Fruit fly (Drosophila melanogaster) whole organism, embryonic: ENCODE data around the gene CheA29a.
A peak's percentile ranks its signal among the peaks of the same experiment; 100 is the strongest.

Experiments
- BEAF-32 ChIP-seq: fragments of 200-800 bp; sonication (Bioruptor generic); optimal IDR thresholded peaks from 3 replicates; lab custom pipeline; 2017; ENCODE audit warnings: missing biosample characterization, missing genetic modification characterization, mild to moderate bottlenecking, moderate library complexity, missing genetic modification reagents
- CG1024 ChIP-seq: fragments of 200-800 bp; sonication (Bioruptor generic); IDR thresholded peaks from 2 replicates; pipeline ENCODE4 v1.3.6; 2022; ENCODE audit warnings: missing biosample characterization, missing genetic modification characterization
- CG10267 ChIP-seq: fragments of 200-800 bp; sonication (Bioruptor generic); optimal IDR thresholded peaks from 2 replicates; lab custom pipeline; 2018; ENCODE audit warnings: missing biosample characterization, mild to moderate bottlenecking, missing genetic modification characterization, moderate library complexity
- CG10431 ChIP-seq: fragments of 200-800 bp; sonication (Bioruptor generic); optimal IDR thresholded peaks from 3 replicates; lab custom pipeline; 2018; ENCODE audit warnings: missing biosample characterization, mild to moderate bottlenecking, missing genetic modification characterization
- CG11456 ChIP-seq: fragments of 200-800 bp; sonication (Bioruptor generic); IDR thresholded peaks from 3 replicates; pipeline ENCODE4 v1.3.6; 2022; ENCODE audit warnings: missing biosample characterization, missing genetic modification characterization
- CG1233 ChIP-seq: fragments of 200-800 bp; sonication (Bioruptor generic); optimal IDR thresholded peaks from 4 replicates; lab custom pipeline; 2018; ENCODE audit warnings: missing biosample characterization, mild to moderate bottlenecking, missing genetic modification characterization
- CG13287 ChIP-seq: fragments of 200-800 bp; sonication (Bioruptor generic); IDR thresholded peaks from 2 replicates; pipeline ENCODE4 v1.3.6; 2022; ENCODE audit warnings: missing biosample characterization, missing genetic modification characterization; ENCODE audit not compliant: partially characterized antibody
- CG1529 ChIP-seq: fragments of 200-800 bp; sonication (Bioruptor generic); optimal IDR thresholded peaks from 3 replicates; lab custom pipeline; 2018; ENCODE audit warnings: missing biosample characterization, missing genetic modification characterization
- CG15479 ChIP-seq: fragments of 200-800 bp; sonication (Bioruptor generic); optimal IDR thresholded peaks from 3 replicates; lab custom pipeline; 2019; ENCODE audit warnings: missing biosample characterization, mild to moderate bottlenecking, missing genetic modification characterization, moderate library complexity
- CG17186 ChIP-seq: fragments of 200-800 bp; sonication (Bioruptor generic); optimal IDR thresholded peaks from 3 replicates; lab custom pipeline; 2017; ENCODE audit warnings: missing biosample characterization, missing genetic modification reagents, missing genetic modification characterization
- CG2116 ChIP-seq: fragments of 200-800 bp; sonication (Bioruptor generic); optimal IDR thresholded peaks from 3 replicates; lab custom pipeline; 2018; ENCODE audit warnings: missing biosample characterization, mild to moderate bottlenecking, missing genetic modification characterization
- CG30020 ChIP-seq: fragments of 200-800 bp; optimal IDR thresholded peaks from 2 replicates; lab custom pipeline; 2019; ENCODE audit warnings: missing biosample characterization, mild to moderate bottlenecking, missing genetic modification characterization, moderate library complexity
- CG32772 ChIP-seq: fragments of 200-800 bp; sonication (Bioruptor generic); IDR thresholded peaks from 2 replicates; pipeline ENCODE4 v1.3.6; 2022; ENCODE audit warnings: missing biosample characterization, missing genetic modification characterization
- CG34224 ChIP-seq: fragments of 200-800 bp; sonication (Bioruptor generic); IDR thresholded peaks from 3 replicates; pipeline ENCODE4 v1.3.6; 2022; ENCODE audit warnings: missing biosample characterization, missing genetic modification characterization; ENCODE audit not compliant: partially characterized antibody
- CG3995 ChIP-seq: fragments of 200-800 bp; sonication (Bioruptor generic); optimal IDR thresholded peaks from 3 replicates; lab custom pipeline; 2016; ENCODE audit warnings: missing biosample characterization, missing genetic modification characterization
- CG4282 ChIP-seq: fragments of 200-800 bp; sonication (Bioruptor generic); optimal IDR thresholded peaks from 2 replicates; lab custom pipeline; 2016; ENCODE audit warnings: missing biosample characterization, missing genetic modification characterization
- CG4360 ChIP-seq: fragments of 200-800 bp; sonication (Bioruptor generic); IDR thresholded peaks from 2 replicates; pipeline ENCODE4 v1.3.6; 2022; ENCODE audit warnings: missing biosample characterization, missing genetic modification characterization
- CG6791 ChIP-seq: fragments of 200-800 bp; sonication (Bioruptor generic); IDR thresholded peaks from 3 replicates; pipeline ENCODE4 v1.3.6; 2022; ENCODE audit warnings: missing biosample characterization, missing genetic modification characterization; ENCODE audit not compliant: partially characterized antibody
- CG7928 ChIP-seq: fragments of 200-800 bp; sonication (Bioruptor generic); optimal IDR thresholded peaks from 2 replicates; lab custom pipeline; 2017; ENCODE audit warnings: missing biosample characterization, mild to moderate bottlenecking, missing genetic modification characterization
- CG8944 ChIP-seq: fragments of 200-800 bp; sonication (Bioruptor generic); optimal IDR thresholded peaks from 3 replicates; lab custom pipeline; 2016; ENCODE audit warnings: missing biosample characterization, missing genetic modification characterization
- Dbx ChIP-seq: fragments of 200-800 bp; sonication (Bioruptor generic); IDR thresholded peaks from 3 replicates; pipeline ENCODE4 v1.3.6; 2022; ENCODE audit warnings: missing biosample characterization, missing genetic modification characterization
- Dip2 ChIP-seq: fragments of 200-800 bp; sonication (Bioruptor generic); IDR thresholded peaks from 2 replicates; pipeline ENCODE4 v1.3.6; 2022; ENCODE audit warnings: missing biosample characterization, missing genetic modification characterization
- Dp ChIP-seq: fragments of 200-800 bp; sonication (Bioruptor generic); optimal IDR thresholded peaks from 2 replicates; lab custom pipeline; 2018; ENCODE audit warnings: missing biosample characterization, mild to moderate bottlenecking, missing genetic modification characterization, moderate library complexity
- Dref ChIP-seq: fragments of 200-800 bp; sonication (Bioruptor generic); IDR thresholded peaks from 2 replicates; pipeline ENCODE4 v1.3.6; 2022; ENCODE audit warnings: missing biosample characterization, missing genetic modification characterization
- E2f2 ChIP-seq: fragments of 200-800 bp; sonication (Bioruptor generic); IDR thresholded peaks from 2 replicates; pipeline ENCODE4 v1.3.6; 2022; ENCODE audit warnings: missing biosample characterization, missing genetic modification characterization
- HLHmδ ChIP-seq: fragments of 200-800 bp; sonication (Bioruptor generic); optimal IDR thresholded peaks from 2 replicates; lab custom pipeline; 2018; ENCODE audit warnings: missing biosample characterization, mild to moderate bottlenecking, missing genetic modification characterization, moderate library complexity
- MBD-R2 ChIP-seq: fragments of 200-800 bp; sonication (Bioruptor generic); IDR thresholded peaks from 2 replicates; pipeline ENCODE4 v1.3.6; 2022; ENCODE audit warnings: missing biosample characterization, missing genetic modification characterization
- Mad ChIP-seq: fragments of 200-800 bp; sonication (Bioruptor generic); optimal IDR thresholded peaks from 2 replicates; lab custom pipeline; 2016; ENCODE audit warnings: missing biosample characterization, missing genetic modification characterization
- NFAT ChIP-seq: fragments of 200-800 bp; sonication (Bioruptor generic); IDR thresholded peaks from 2 replicates; pipeline ENCODE4 v1.3.6; 2022; ENCODE audit warnings: missing biosample characterization, missing genetic modification characterization
- Nf-YA ChIP-seq: fragments of 200-800 bp; sonication (Bioruptor generic); IDR thresholded peaks from 2 replicates; pipeline ENCODE4 v1.3.6; 2022; ENCODE audit warnings: missing biosample characterization, missing genetic modification characterization
- Rx ChIP-seq: fragments of 200-800 bp; sonication (Bioruptor generic); IDR thresholded peaks from 2 replicates; pipeline ENCODE4 v1.3.6; 2022; ENCODE audit warnings: missing biosample characterization, missing genetic modification characterization
- Scr ChIP-seq: fragments of 200-800 bp; sonication (Bioruptor generic); IDR thresholded peaks from 2 replicates; pipeline ENCODE4 v1.3.6; 2022; ENCODE audit warnings: missing biosample characterization, missing genetic modification characterization; ENCODE audit not compliant: partially characterized antibody
- bowl ChIP-seq: fragments of 200-800 bp; sonication (Bioruptor generic); IDR thresholded peaks from 2 replicates; pipeline ENCODE4 v1.3.6; 2022; ENCODE audit warnings: missing biosample characterization, missing genetic modification characterization
- cas ChIP-seq: fragments of 200-800 bp; sonication (Bioruptor generic); IDR thresholded peaks from 2 replicates; pipeline ENCODE4 v1.3.6; 2022; ENCODE audit warnings: missing biosample characterization, missing genetic modification characterization
- chinmo ChIP-seq: fragments of 200-800 bp; sonication (Bioruptor generic); IDR thresholded peaks from 4 replicates; pipeline ENCODE4 v1.3.6; 2022; ENCODE audit warnings: missing biosample characterization, missing genetic modification characterization; ENCODE audit not compliant: partially characterized antibody
- crp ChIP-seq, 2 experiments: fragments of 200-800 bp; sonication (Bioruptor generic); optimal IDR thresholded peaks; 2 replicates in 1 of 2; 3 replicates in 1 of 2; lab custom pipeline; 2017; ENCODE audit warnings: missing biosample characterization in 2 of 2, missing genetic modification characterization in 2 of 2, mild to moderate bottlenecking in 1 of 2, moderate library complexity in 1 of 2
- danr ChIP-seq: fragments of 200-800 bp; sonication (Bioruptor generic); IDR thresholded peaks from 2 replicates; pipeline ENCODE4 v1.3.6; 2022; ENCODE audit warnings: missing biosample characterization, missing genetic modification characterization
- en ChIP-seq: fragments of 200-800 bp; sonication (Bioruptor generic); optimal IDR thresholded peaks from 2 replicates; lab custom pipeline; 2016; ENCODE audit warnings: missing biosample characterization, missing genetic modification characterization
- grn ChIP-seq: fragments of 200-800 bp; sonication (Bioruptor generic); optimal IDR thresholded peaks from 3 replicates; lab custom pipeline; 2017; ENCODE audit warnings: missing biosample characterization, missing genetic modification characterization
- jing ChIP-seq: fragments of 200-800 bp; sonication (Bioruptor generic); optimal IDR thresholded peaks from 2 replicates; lab custom pipeline; 2018; ENCODE audit warnings: missing biosample characterization, mild to moderate bottlenecking, missing genetic modification characterization
- pzg ChIP-seq: fragments of 200-800 bp; sonication (Bioruptor generic); optimal IDR thresholded peaks from 3 replicates; lab custom pipeline; 2018; ENCODE audit warnings: missing biosample characterization, mild to moderate bottlenecking, missing genetic modification characterization, moderate library complexity
- rib ChIP-seq: fragments of 200-800 bp; sonication (Bioruptor generic); IDR thresholded peaks from 2 replicates; pipeline ENCODE4 v1.3.6; 2022; ENCODE audit warnings: missing biosample characterization, missing genetic modification characterization
- row ChIP-seq: fragments of 200-800 bp; sonication (Bioruptor generic); IDR thresholded peaks from 3 replicates; pipeline ENCODE4 v1.3.6; 2022; ENCODE audit warnings: missing biosample characterization, missing genetic modification characterization
- scrt ChIP-seq: fragments of 200-800 bp; sonication (Bioruptor generic); optimal IDR thresholded peaks from 2 replicates; lab custom pipeline; 2018; ENCODE audit warnings: missing biosample characterization, mild to moderate bottlenecking, missing genetic modification characterization, moderate library complexity
- slbo ChIP-seq: fragments of 200-800 bp; sonication (Bioruptor generic); IDR thresholded peaks from 2 replicates; pipeline ENCODE4 v1.3.6; 2022; ENCODE audit warnings: missing biosample characterization, missing genetic modification characterization
- sqz ChIP-seq: fragments of 200-800 bp; sonication (Bioruptor generic); optimal IDR thresholded peaks from 3 replicates; lab custom pipeline; 2018; ENCODE audit warnings: missing biosample characterization, mild to moderate bottlenecking, missing genetic modification characterization
- stwl ChIP-seq: fragments of 200-800 bp; sonication (Bioruptor generic); optimal IDR thresholded peaks from 3 replicates; lab custom pipeline; 2018; ENCODE audit warnings: missing biosample characterization, mild to moderate bottlenecking, missing genetic modification characterization, moderate library complexity

CheA29a gene

DNA sequence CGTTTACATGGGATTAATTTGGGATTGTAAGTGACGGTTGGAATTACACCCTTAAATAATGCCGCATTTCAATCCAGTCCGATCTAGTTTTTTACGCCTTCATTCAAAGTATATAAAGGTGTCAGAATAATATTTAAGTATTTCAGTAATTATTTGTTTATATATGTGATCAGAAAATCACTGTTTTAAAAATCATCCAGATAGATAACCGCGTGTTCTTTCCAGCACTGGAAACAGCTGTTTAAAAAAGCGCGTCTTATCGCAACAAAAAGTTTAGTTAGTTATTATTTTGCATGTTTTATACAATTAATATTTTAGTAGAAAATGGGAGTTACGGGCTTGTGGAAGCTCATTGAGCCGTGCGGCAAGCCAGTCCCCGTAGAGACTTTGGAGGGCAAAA is 39.1 kb upstream of the CheA29a start, which contains the start of gene mus201:
Gene mus201, plus strand, starts transcription at position 118 of the 400 bp plus-strand sequence.
- TF ChIP-seq MBD-R2 (GFP tag; lab: Robert Waterston, UW): peak; percentile 79
- TF ChIP-seq HLHmδ (GFP tag; lab: Kevin White, UChicago): no peak
- TF ChIP-seq CG10267: peak; percentile 76
- TF ChIP-seq CG7928 (GFP tag; lab: Kevin White, UChicago): no peak
- no peak for TF ChIP-seq CG32772 (GFP tag; lab: Robert Waterston, UW)
- peak; percentile 19 for TF ChIP-seq stwl (tag; lab: Kevin White, UChicago)
- no peak for TF ChIP-seq CG11456 (GFP tag; lab: Robert Waterston, UW)
- TF ChIP-seq CG10431 (GFP tag; lab: Kevin White, UChicago): peak; percentile 68
- TF ChIP-seq Dp (GFP tag; lab: Kevin White, UChicago): peak; percentile 41
- no peak for TF ChIP-seq CG6791 (GFP tag; lab: Robert Waterston, UW)
- TF ChIP-seq CG17186: peak; percentile 13
- peak; percentile 23 for TF ChIP-seq pzg (GFP tag; lab: Kevin White, UChicago)
- no peak for TF ChIP-seq sqz
- TF ChIP-seq E2f2 (GFP tag; lab: Robert Waterston, UW): peak; percentile 47; the same call in 1 of the 2 replicates
- peak; percentile 32; the same call in 1 of the 3 replicates for TF ChIP-seq row (GFP tag; lab: Robert Waterston, UW)
- no peak for TF ChIP-seq rib (GFP tag; lab: Robert Waterston, UW)
- no peak for TF ChIP-seq CG8944 (GFP tag; lab: Kevin White, UChicago)
- no peak for TF ChIP-seq scrt (GFP tag; lab: Kevin White, UChicago)
- no peak for TF ChIP-seq Mad
- peak; percentile 97 for TF ChIP-seq CG3995
- TF ChIP-seq danr (GFP tag; lab: Robert Waterston, UW): no peak
- no peak for TF ChIP-seq CG15479 (GFP tag; lab: Kevin White, UChicago)
- TF ChIP-seq crp (GFP tag; optimal IDR thresholded peaks at IDR 0.05; lab: Kevin White, UChicago): peak in 1 of 2 experiments; percentile 80
- TF ChIP-seq Rx (GFP tag; lab: Robert Waterston, UW): no peak

DNA sequence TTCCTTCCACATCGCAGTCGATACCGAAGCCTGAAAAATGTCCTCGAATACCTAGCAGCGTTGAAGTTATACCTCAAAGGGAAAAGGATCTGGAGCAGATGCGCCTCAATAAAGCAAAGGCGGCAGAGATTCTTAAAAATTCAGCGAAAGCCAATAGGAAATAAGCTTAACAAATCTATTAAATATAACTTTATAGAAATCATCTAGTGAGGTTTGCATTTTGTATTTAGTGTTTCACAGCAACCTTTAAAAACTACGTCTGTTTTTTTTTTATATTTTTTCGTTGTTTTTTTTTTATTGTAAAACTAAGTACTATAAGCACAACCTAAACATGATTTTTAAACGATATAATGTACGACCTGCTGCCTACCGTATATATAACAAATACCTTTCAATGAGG is 35.0 kb upstream of the CheA29a start, which contains the start of gene CG31897:
Gene CG31897, plus strand, starts transcription at position 301 of the 400 bp plus-strand sequence.
- TF ChIP-seq Dip2 (no peak), scrt (GFP tag; lab: Kevin White, UChicago) (no peak), en (GFP tag; lab: Kevin White, UChicago) (no peak), jing (no peak), NFAT (GFP tag; lab: Robert Waterston, UW) (no peak), CG1233 (GFP tag; lab: Kevin White, UChicago) (no peak), CG4282 (GFP tag; lab: Kevin White, UChicago) (no peak), sqz (no peak)

DNA sequence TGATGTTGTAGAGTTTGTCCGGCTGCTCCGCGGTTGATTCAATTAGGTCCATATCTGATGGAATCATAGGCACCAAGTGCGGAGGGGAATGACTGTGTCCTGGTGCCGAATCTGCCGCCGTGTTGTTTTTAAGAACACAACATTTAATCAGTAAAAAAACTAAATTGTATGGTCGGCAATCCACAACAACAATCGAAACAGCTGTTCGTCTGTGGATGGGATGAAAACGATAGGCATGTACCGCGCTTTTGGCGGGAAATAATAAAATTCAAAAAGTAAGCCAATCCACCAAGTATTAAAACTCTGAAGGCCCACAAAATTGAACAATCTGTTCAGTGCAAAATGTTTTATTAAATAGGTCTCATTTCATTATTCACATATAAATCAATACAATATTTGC is 27.8 kb upstream of the CheA29a start, which contains the start of gene Aasdh:
Gene Aasdh, minus strand, starts transcription at position 219 of the 400 bp plus-strand sequence.
- TF ChIP-seq Nf-YA (GFP tag; lab: Robert Waterston, UW) (no peak), grn (GFP tag; lab: Kevin White, UChicago) (peak; percentile 12), en (GFP tag; lab: Kevin White, UChicago) (no peak), CG2116 (peak; percentile 57), CG34224 (GFP tag; lab: Robert Waterston, UW) (peak; percentile 19; the same call in 1 of the 3 replicates), Scr (peak; percentile 34; the same call in 1 of the 2 replicates), CG1529 (GFP tag; lab: Kevin White, UChicago) (no peak), cas (GFP tag; lab: Robert Waterston, UW) (no peak), Dbx (GFP tag; lab: Robert Waterston, UW) (no peak), CG4360 (GFP tag; lab: Robert Waterston, UW) (peak; percentile 77), MBD-R2 (GFP tag; lab: Robert Waterston, UW) (peak; percentile 77), CG13287 (GFP tag; lab: Robert Waterston, UW) (peak; percentile 48; the same call in 1 of the 2 replicates), crp (GFP tag; optimal IDR thresholded peaks at IDR 0.05; lab: Kevin White, UChicago) (peak in 1 of 2 experiments; percentile 88), Dref (GFP tag; lab: Robert Waterston, UW) (peak; percentile 60), CG1024 (GFP tag; lab: Robert Waterston, UW) (no peak), chinmo (GFP tag; lab: Robert Waterston, UW) (0 out of 4 replicates have a peak, but pooled peaks have one; percentile 27), bowl (GFP tag; lab: Robert Waterston, UW) (0 out of 2 replicates have a peak, but pooled peaks have one; percentile 14), E2f2 (GFP tag; lab: Robert Waterston, UW) (peak; percentile 90), CG17186 (peak; percentile 33), slbo (GFP tag; lab: Robert Waterston, UW) (no peak), BEAF-32 (peak; percentile 22), Dp (GFP tag; lab: Kevin White, UChicago) (peak; percentile 84), CG30020 (no peak)
